Fruit fly (Drosophila melanogaster) whole organism, embryonic: ENCODE results near the gene Gr28a.

Experiments
- Antp ChIP-seq: fragments of 200-800 bp; sonication (Bioruptor generic); optimal IDR thresholded peaks from 3 replicates; lab custom pipeline; 2016; ENCODE audit warnings: missing biosample characterization, missing genetic modification characterization
- C15 ChIP-seq: fragments of 200-800 bp; sonication (Bioruptor generic); IDR thresholded peaks from 3 replicates; pipeline ENCODE4 v1.3.6; 2022; ENCODE audit warnings: missing biosample characterization, missing genetic modification characterization
- CG1024 ChIP-seq: fragments of 200-800 bp; sonication (Bioruptor generic); IDR thresholded peaks from 2 replicates; pipeline ENCODE4 v1.3.6; 2022; ENCODE audit warnings: missing biosample characterization, missing genetic modification characterization
- CG12155 ChIP-seq: fragments of 200-800 bp; sonication (Bioruptor generic); optimal IDR thresholded peaks from 3 replicates; lab custom pipeline; 2016; ENCODE audit warnings: missing biosample characterization, missing genetic modification characterization
- CG13894 ChIP-seq: fragments of 200-800 bp; sonication (Bioruptor generic); optimal IDR thresholded peaks from 3 replicates; lab custom pipeline; 2018; ENCODE audit warnings: missing biosample characterization, mild to moderate bottlenecking, missing genetic modification characterization, moderate library complexity
- CG14441 ChIP-seq: fragments of 200-800 bp; sonication (Bioruptor generic); IDR thresholded peaks from 2 replicates; pipeline ENCODE4 v1.3.6; 2022; ENCODE audit warnings: missing biosample characterization, missing genetic modification characterization
- CG15269 ChIP-seq: fragments of 200-800 bp; sonication (Bioruptor generic); optimal IDR thresholded peaks from 2 replicates; lab custom pipeline; 2018; ENCODE audit warnings: missing biosample characterization, mild to moderate bottlenecking, missing genetic modification characterization, moderate library complexity
- CG17829 ChIP-seq: fragments of 200-800 bp; optimal IDR thresholded peaks from 2 replicates; lab custom pipeline; 2019; ENCODE audit warnings: missing biosample characterization, mild to moderate bottlenecking, missing genetic modification characterization, moderate library complexity
- CG2875 ChIP-seq: fragments of 200-800 bp; sonication (Bioruptor generic); optimal IDR thresholded peaks from 2 replicates; lab custom pipeline; 2017; ENCODE audit warnings: missing biosample characterization, mild to moderate bottlenecking, missing genetic modification characterization, missing genetic modification reagents
- CG32767 ChIP-seq: fragments of 200-800 bp; sonication (Bioruptor generic); IDR thresholded peaks from 2 replicates; pipeline ENCODE4 v1.3.6; 2022; ENCODE audit warnings: missing biosample characterization, missing genetic modification characterization
- CG3995 ChIP-seq: fragments of 200-800 bp; sonication (Bioruptor generic); optimal IDR thresholded peaks from 3 replicates; lab custom pipeline; 2016; ENCODE audit warnings: missing biosample characterization, missing genetic modification characterization
- CG7839 ChIP-seq: fragments of 200-800 bp; sonication (Bioruptor generic); optimal IDR thresholded peaks from 3 replicates; lab custom pipeline; 2018; ENCODE audit warnings: missing biosample characterization, mild to moderate bottlenecking, missing genetic modification characterization, moderate library complexity
- CG9215 ChIP-seq: fragments of 200-800 bp; sonication (Bioruptor generic); IDR thresholded peaks from 2 replicates; pipeline ENCODE4 v1.3.6; 2022; ENCODE audit warnings: missing biosample characterization, missing genetic modification characterization
- D19B ChIP-seq: fragments of 200-800 bp; sonication (Bioruptor generic); optimal IDR thresholded peaks from 2 replicates; lab custom pipeline; 2017; ENCODE audit warnings: missing biosample characterization, mild to moderate bottlenecking, missing genetic modification characterization
- Dad ChIP-seq: fragments of 200-800 bp; sonication (Bioruptor generic); optimal IDR thresholded peaks from 3 replicates; lab custom pipeline; 2016; ENCODE audit warnings: missing biosample characterization, missing genetic modification characterization
- Dfd ChIP-seq, 2 experiments: fragments of >200 bp; optimal IDR thresholded peaks; 2 replicates each; lab custom pipeline; 2017; ENCODE audit warnings: missing biosample characterization in 2 of 2, missing genetic modification characterization in 2 of 2
- Doc2 ChIP-seq: fragments of 200-800 bp; sonication (Bioruptor generic); IDR thresholded peaks from 2 replicates; pipeline ENCODE4 v1.3.6; 2022; ENCODE audit warnings: missing biosample characterization, missing genetic modification characterization
- Drgx ChIP-seq: fragments of 200-800 bp; sonication (Bioruptor generic); IDR thresholded peaks from 2 replicates; pipeline ENCODE4 v1.3.6; 2022; ENCODE audit warnings: missing biosample characterization, missing genetic modification characterization
- Fer3 ChIP-seq: fragments of 200-800 bp; sonication (Bioruptor generic); optimal IDR thresholded peaks from 2 replicates; lab custom pipeline; 2018; ENCODE audit warnings: missing biosample characterization, mild to moderate bottlenecking, missing genetic modification characterization, moderate library complexity
- NFAT ChIP-seq: fragments of 200-800 bp; sonication (Bioruptor generic); IDR thresholded peaks from 2 replicates; pipeline ENCODE4 v1.3.6; 2022; ENCODE audit warnings: missing biosample characterization, missing genetic modification characterization
- PHDP ChIP-seq: fragments of 200-800 bp; sonication (Bioruptor generic); optimal IDR thresholded peaks from 3 replicates; lab custom pipeline; 2018; ENCODE audit warnings: missing biosample characterization, mild to moderate bottlenecking, missing genetic modification characterization, moderate library complexity
- Ptx1 ChIP-seq: fragments of 200-800 bp; sonication (Bioruptor generic); IDR thresholded peaks from 2 replicates; pipeline ENCODE4 v1.3.6; 2022; ENCODE audit warnings: missing biosample characterization, missing genetic modification characterization
- Rfx ChIP-seq: fragments of 200-800 bp; sonication (Bioruptor generic); IDR thresholded peaks from 2 replicates; pipeline ENCODE4 v1.3.6; 2022; ENCODE audit warnings: missing biosample characterization, missing genetic modification characterization
- Rx ChIP-seq: fragments of 200-800 bp; sonication (Bioruptor generic); IDR thresholded peaks from 2 replicates; pipeline ENCODE4 v1.3.6; 2022; ENCODE audit warnings: missing biosample characterization, missing genetic modification characterization
- Ssrp ChIP-seq: fragments of 200-800 bp; sonication (Bioruptor generic); optimal IDR thresholded peaks from 2 replicates; lab custom pipeline; 2018; ENCODE audit warnings: missing biosample characterization, mild to moderate bottlenecking, missing genetic modification characterization, moderate library complexity
- Usf ChIP-seq: fragments of 200-800 bp; sonication (Bioruptor generic); optimal IDR thresholded peaks from 2 replicates; lab custom pipeline; 2017; ENCODE audit warnings: missing genotype, missing biosample characterization, missing genetic modification characterization
- Xrp1 ChIP-seq: fragments of 200-800 bp; sonication (Bioruptor generic); IDR thresholded peaks from 2 replicates; pipeline ENCODE4 v1.3.6; 2022; ENCODE audit warnings: missing biosample characterization, missing genetic modification characterization
- abd-A ChIP-seq: fragments of 200-800 bp; sonication (Bioruptor generic); optimal IDR thresholded peaks from 3 replicates; lab custom pipeline; 2019; ENCODE audit warnings: missing biosample characterization, mild to moderate bottlenecking, missing genetic modification characterization, moderate library complexity
- ap ChIP-seq: fragments of 200-800 bp; sonication (Bioruptor generic); IDR thresholded peaks from 2 replicates; pipeline ENCODE4 v1.3.6; 2022; ENCODE audit warnings: missing biosample characterization, missing genetic modification characterization
- bigmax ChIP-seq: fragments of 200-800 bp; sonication (Bioruptor generic); optimal IDR thresholded peaks from 2 replicates; lab custom pipeline; 2018; ENCODE audit warnings: missing biosample characterization, mild to moderate bottlenecking, missing genetic modification characterization
- cad ChIP-seq: fragments of >200 bp; optimal IDR thresholded peaks from 2 replicates; lab custom pipeline; 2017; ENCODE audit warnings: missing biosample characterization, missing genetic modification characterization
- caup ChIP-seq: fragments of 200-800 bp; sonication (Bioruptor generic); optimal IDR thresholded peaks from 3 replicates; lab custom pipeline; 2017; ENCODE audit warnings: missing biosample characterization, mild to moderate bottlenecking, missing genetic modification characterization, moderate library complexity; ENCODE audit not compliant: severe bottlenecking
- ci ChIP-seq: fragments of 200-800 bp; sonication (Bioruptor generic); IDR thresholded peaks from 3 replicates; pipeline ENCODE4 v1.3.6; 2022; ENCODE audit warnings: missing biosample characterization, missing genetic modification characterization
- crc ChIP-seq: fragments of 200-800 bp; sonication (Bioruptor generic); optimal IDR thresholded peaks from 2 replicates; lab custom pipeline; 2016; ENCODE audit warnings: missing biosample characterization, missing genetic modification characterization
- dan ChIP-seq: fragments of 200-800 bp; sonication (Bioruptor generic); IDR thresholded peaks from 2 replicates; pipeline ENCODE4 v1.3.6; 2022; ENCODE audit warnings: missing biosample characterization, missing genetic modification characterization
- dati ChIP-seq: fragments of 200-800 bp; sonication (Bioruptor generic); IDR thresholded peaks from 2 replicates; pipeline ENCODE4 v1.3.6; 2022; ENCODE audit warnings: missing biosample characterization, missing genetic modification characterization
- esg ChIP-seq: fragments of 200-800 bp; sonication (Bioruptor generic); conservative IDR thresholded peaks from 2 replicates; pipeline ENCODE4 v1.3.6; 2022; ENCODE audit warnings: missing biosample characterization, missing genetic modification characterization
- gce ChIP-seq: fragments of 200-800 bp; sonication (Bioruptor generic); IDR thresholded peaks from 3 replicates; pipeline ENCODE4 v1.3.6; 2022; ENCODE audit warnings: missing biosample characterization, missing genetic modification characterization
- ham ChIP-seq: fragments of 200-800 bp; sonication (Bioruptor generic); IDR thresholded peaks from 2 replicates; pipeline ENCODE4 v1.3.6; 2022; ENCODE audit warnings: missing biosample characterization, missing genetic modification characterization
- hkb ChIP-seq, 2 experiments: fragments of 200-800 bp in 1 of 2; fragments of >200 bp in 1 of 2; sonication (Bioruptor generic) in 1 of 2; IDR thresholded peaks in 1 of 2; optimal IDR thresholded peaks in 1 of 2; 2 replicates each; pipeline versions ENCODE4 v1.3.6 to Lab custom; 2017 to 2022; ENCODE audit warnings: missing biosample characterization in 1 of 2, missing genetic modification characterization in 1 of 2
- kah ChIP-seq: fragments of 200-800 bp; sonication (Bioruptor generic); optimal IDR thresholded peaks from 2 replicates; lab custom pipeline; 2018; ENCODE audit warnings: missing biosample characterization, mild to moderate bottlenecking, missing genetic modification characterization
- phol ChIP-seq: fragments of 200-800 bp; sonication (Bioruptor generic); optimal IDR thresholded peaks from 3 replicates; lab custom pipeline; 2018; ENCODE audit warnings: missing biosample characterization, mild to moderate bottlenecking, missing genetic modification characterization, moderate library complexity
- ro ChIP-seq: fragments of 200-800 bp; sonication (Bioruptor generic); IDR thresholded peaks from 2 replicates; pipeline ENCODE4 v1.3.6; 2022; ENCODE audit warnings: missing biosample characterization, missing genetic modification characterization
- salm ChIP-seq: fragments of 200-800 bp; sonication (Bioruptor generic); optimal IDR thresholded peaks from 2 replicates; lab custom pipeline; 2018; ENCODE audit warnings: missing biosample characterization, mild to moderate bottlenecking, missing genetic modification characterization
- sens-2 ChIP-seq: fragments of 200-800 bp; sonication (Bioruptor generic); IDR thresholded peaks from 2 replicates; pipeline ENCODE4 v1.3.6; 2022; ENCODE audit warnings: missing biosample characterization, missing genetic modification characterization
- ssp ChIP-seq: fragments of 200-800 bp; sonication (Bioruptor generic); IDR thresholded peaks from 2 replicates; pipeline ENCODE4 v1.3.6; 2022; ENCODE audit warnings: missing biosample characterization, missing genetic modification characterization
- stwl ChIP-seq: fragments of 200-800 bp; sonication (Bioruptor generic); optimal IDR thresholded peaks from 3 replicates; lab custom pipeline; 2018; ENCODE audit warnings: missing biosample characterization, mild to moderate bottlenecking, missing genetic modification characterization, moderate library complexity
- trem ChIP-seq: fragments of 200-800 bp; optimal IDR thresholded peaks from 3 replicates; lab custom pipeline; 2019; ENCODE audit warnings: missing biosample characterization, mild to moderate bottlenecking, missing genetic modification characterization, moderate library complexity
- trh ChIP-seq: fragments of 200-800 bp; sonication (Bioruptor generic); optimal IDR thresholded peaks from 2 replicates; lab custom pipeline; 2016; ENCODE audit warnings: missing biosample characterization, missing genetic modification characterization

The Gr28a gene

dm6 chr2L:7433957-7434736, 19.9 kb downstream of the Gr28a start (continued):
- TF ChIP-seq cad (GFP tag; lab: Kevin White, UChicago) (no peak), Rfx (GFP tag; lab: Robert Waterston, UW) (peak; percentile 95), abd-A (tag; lab: Kevin White, UChicago) (no peak), phol (tag; lab: Kevin White, UChicago) (peak; percentile 40), trh (GFP tag; lab: Kevin White, UChicago) (no peak), Xrp1 (peak; percentile 71), Doc2 (GFP tag; lab: Robert Waterston, UW) (no peak), Antp (no peak), ci (GFP tag; lab: Robert Waterston, UW) (peak; percentile 75; the same call in 2 of the 3 replicates), D19B (GFP tag; lab: Kevin White, UChicago) (peak; percentile 94), CG15269 (peak; percentile 90), ro (GFP tag; lab: Robert Waterston, UW) (0 out of 2 replicates have a peak, but pooled peaks have one; percentile 41), salm (tag; lab: Kevin White, UChicago) (peak; percentile 28), sens-2 (peak; percentile 13; the same call in 1 of the 2 replicates), ssp (GFP tag; lab: Robert Waterston, UW) (peak; percentile 68), Usf (GFP tag; lab: Kevin White, UChicago) (peak; percentile 49), caup (GFP tag; lab: Kevin White, UChicago) (peak; percentile 78), kah (GFP tag; lab: Kevin White, UChicago) (no peak), esg (peak; percentile 79), CG1024 (GFP tag; lab: Robert Waterston, UW) (0 out of 2 replicates have a peak, but pooled peaks have one; percentile 45), ap (GFP tag; lab: Robert Waterston, UW) (peak; percentile 56; the same call in 1 of the 2 replicates), CG2875 (GFP tag; lab: Kevin White, UChicago) (peak; percentile 26), CG17829 (tag; lab: Kevin White, UChicago) (peak; percentile 29), dan (GFP tag; lab: Robert Waterston, UW) (no peak), gce (GFP tag; lab: Robert Waterston, UW) (peak; percentile 47; the same call in 1 of the 3 replicates), CG32767 (GFP tag; lab: Robert Waterston, UW) (peak; percentile 51; the same call in 1 of the 2 replicates), ham (GFP tag; lab: Robert Waterston, UW) (peak; percentile 84; the same call in 1 of the 2 replicates), CG7839 (peak; percentile 86), stwl (tag; lab: Kevin White, UChicago) (no peak), Fer3 (tag; lab: Kevin White, UChicago) (peak; percentile 78), CG12155 (GFP tag; lab: Kevin White, UChicago) (peak; percentile 21), Dad (GFP tag; lab: Kevin White, UChicago) (no peak), CG13894 (peak; percentile 75), hkb (optimal IDR thresholded peaks at IDR 0.05; lab: Kevin White, UChicago) (no peak), hkb (GFP tag; IDR thresholded peaks at IDR 0.05; lab: Robert Waterston, UW) (peak; percentile 87), CG14441 (peak; percentile 75), Dfd (GFP tag; optimal IDR thresholded peaks at IDR 0.05; lab: Kevin White, UChicago) (no peak), CG9215 (GFP tag; lab: Robert Waterston, UW) (peak; percentile 73), Ssrp (tag; lab: Kevin White, UChicago) (peak; percentile 59), Rx (GFP tag; lab: Robert Waterston, UW) (peak; percentile 62), PHDP (tag; lab: Kevin White, UChicago) (peak; percentile 88), dati (GFP tag; lab: Robert Waterston, UW) (no peak), crc (GFP tag; lab: Kevin White, UChicago) (no peak), C15 (peak; percentile 75; the same call in 2 of the 3 replicates), CG3995 (GFP tag; lab: Kevin White, UChicago) (no peak), Drgx (GFP tag; lab: Robert Waterston, UW) (peak; percentile 53; the same call in 1 of the 2 replicates), bigmax (GFP tag; lab: Kevin White, UChicago) (no peak), trem (tag; lab: Kevin White, UChicago) (no peak), NFAT (peak; percentile 62; the same call in 1 of the 2 replicates), Ptx1 (GFP tag; lab: Robert Waterston, UW) (peak; percentile 87)
